Comparison of ENCODE assay signal across 6 worm cellular contexts in genomic region chrX:6551679-6552078, ce11.
TF ChIP-seq lines count a peak whose summit lies in the region.

No protein-coding gene starts in this region.

TF ChIP-seq in whole organism, L1 larva, 84 proteins besides CTCF, POLR2A, EP300 and RAD21:
- TF ChIP-seq lin-35 (GFP tag; optimal IDR thresholded peaks at IDR 0.05; lab: Kevin White, UChicago) (peak in 1 of 2 experiments; percentile 8), efl-3 (GFP tag; optimal IDR thresholded peaks at IDR 0.05; lab: Kevin White, UChicago) (no peak), ceh-90 (tag; optimal IDR thresholded peaks at IDR 0.05; lab: Kevin White, UChicago) (no peak), fkh-4 (tag; optimal IDR thresholded peaks at IDR 0.05; lab: Kevin White, UChicago; ENCODE audit: borderline replicate concordance) (no peak), elt-2 (tag; optimal IDR thresholded peaks at IDR 0.05; lab: Kevin White, UChicago) (peak; percentile 60), ama-1 (optimal IDR thresholded peaks at IDR 0.05; lab: Kevin White, UChicago) (no peak), nhr-20 (tag; optimal IDR thresholded peaks at IDR 0.05; lab: Kevin White, UChicago) (peak; percentile 6), zip-4 (GFP tag; optimal IDR thresholded peaks at IDR 0.05; lab: Kevin White, UChicago) (no peak), jun-1 (tag; optimal IDR thresholded peaks at IDR 0.05; lab: Kevin White, UChicago) (peak; percentile 1), fkh-10 (GFP tag; optimal IDR thresholded peaks at IDR 0.05; lab: Kevin White, UChicago) (no peak), fkh-8 (tag; optimal IDR thresholded peaks at IDR 0.05; lab: Kevin White, UChicago) (no peak), xbp-1 (tag; optimal IDR thresholded peaks at IDR 0.05; lab: Kevin White, UChicago) (no peak), lsy-2 (tag; optimal IDR thresholded peaks at IDR 0.05; lab: Kevin White, UChicago) (no peak)

TF ChIP-seq in whole organism, L2 larva, 48 proteins besides CTCF, POLR2A, EP300 and RAD21 (continues in another document):
- TF ChIP-seq unc-55 (GFP tag; optimal IDR thresholded peaks at IDR 0.05; lab: Kevin White, UChicago) (no peak), ceh-82 (tag; optimal IDR thresholded peaks at IDR 0.05; lab: Kevin White, UChicago) (no peak), sma-9 (GFP tag; optimal IDR thresholded peaks at IDR 0.05; lab: Kevin White, UChicago) (peak; percentile 57), sma-9 (tag; optimal IDR thresholded peaks at IDR 0.05; lab: Kevin White, UChicago) (no peak), sma-3 (GFP tag; optimal IDR thresholded peaks at IDR 0.05; lab: Kevin White, UChicago) (peak; percentile 39), elt-3 (tag; optimal IDR thresholded peaks at IDR 0.05; lab: Kevin White, UChicago) (no peak), nhr-6 (tag; optimal IDR thresholded peaks at IDR 0.05; lab: Kevin White, UChicago) (no peak), mab-5 (tag; optimal IDR thresholded peaks at IDR 0.05; lab: Kevin White, UChicago) (no peak), unc-39 (tag; optimal IDR thresholded peaks at IDR 0.05; lab: Kevin White, UChicago) (no peak), blmp-1 (tag; optimal IDR thresholded peaks at IDR 0.05; lab: Kevin White, UChicago; ENCODE audit: insufficient read depth) (no peak), ztf-4 (tag; optimal IDR thresholded peaks at IDR 0.05; lab: Kevin White, UChicago) (no peak), mdl-1 (tag; optimal IDR thresholded peaks at IDR 0.05; lab: Kevin White, UChicago) (no peak), fos-1 (tag; optimal IDR thresholded peaks at IDR 0.05; lab: Kevin White, UChicago) (peak; percentile 81), gmeb-1 (tag; optimal IDR thresholded peaks at IDR 0.05; lab: Kevin White, UChicago) (no peak), lin-11 (tag; optimal IDR thresholded peaks at IDR 0.05; lab: Kevin White, UChicago) (no peak), aly-2 (tag; optimal IDR thresholded peaks at IDR 0.05; lab: Kevin White, UChicago) (no peak), R02D3.7 (tag; optimal IDR thresholded peaks at IDR 0.05; lab: Kevin White, UChicago) (no peak)

TF ChIP-seq in whole organism, L3 larva, 47 proteins besides CTCF, POLR2A, EP300 and RAD21:
- no peak for TF ChIP-seq lsy-12 (tag; optimal IDR thresholded peaks at IDR 0.05; lab: Kevin White, UChicago)
- TF ChIP-seq ama-1 (optimal IDR thresholded peaks at IDR 0.05; lab: Kevin White, UChicago) = no peak
- no peak for TF ChIP-seq nhr-23 (tag; optimal IDR thresholded peaks at IDR 0.05; lab: Kevin White, UChicago)
- no peak for TF ChIP-seq lin-39 (tag; optimal IDR thresholded peaks at IDR 0.05; lab: Kevin White, UChicago)
- TF ChIP-seq elt-1 (tag; optimal IDR thresholded peaks at IDR 0.05; lab: Kevin White, UChicago) = no peak
- no peak for TF ChIP-seq nhr-25 (tag; optimal IDR thresholded peaks at IDR 0.05; lab: Kevin White, UChicago)
- TF ChIP-seq nhr-76 (tag; optimal IDR thresholded peaks at IDR 0.05; lab: Kevin White, UChicago) = no peak
- TF ChIP-seq fkh-10 (GFP tag; optimal IDR thresholded peaks at IDR 0.05; lab: Kevin White, UChicago) = no peak
- TF ChIP-seq egl-5 (tag; optimal IDR thresholded peaks at IDR 0.05; lab: Kevin White, UChicago) = no peak
- peak; percentile 90 for TF ChIP-seq elt-2 (tag; optimal IDR thresholded peaks at IDR 0.05; lab: Kevin White, UChicago)
- peak; percentile 71 for TF ChIP-seq pqm-1 (tag; optimal IDR thresholded peaks at IDR 0.05; lab: Kevin White, UChicago)
- peak; percentile 52 for TF ChIP-seq jun-1 (tag; optimal IDR thresholded peaks at IDR 0.05; lab: Kevin White, UChicago)
- no peak for TF ChIP-seq ceh-82 (tag; optimal IDR thresholded peaks at IDR 0.05; lab: Kevin White, UChicago)

TF ChIP-seq in whole organism, L4 larva, 104 proteins besides CTCF, POLR2A, EP300 and RAD21 (continues in another document):
- TF ChIP-seq dmd-6 (GFP tag; IDR thresholded peaks at IDR 0.05; lab: Robert Waterston, UW) (peak; percentile 60), hlh-11 (tag; optimal IDR thresholded peaks at IDR 0.05; lab: Kevin White, UChicago) (peak; percentile 59), F49E8.2 (tag; optimal IDR thresholded peaks at IDR 0.05; lab: Kevin White, UChicago; ENCODE audit: borderline replicate concordance) (no peak), arid-1 (GFP tag; conservative IDR thresholded peaks at IDR 0.05; lab: Robert Waterston, UW) (no peak), fkh-10 (GFP tag; optimal IDR thresholded peaks at IDR 0.05; lab: Kevin White, UChicago) (no peak), ZK546.5 (tag; optimal IDR thresholded peaks at IDR 0.05; lab: Kevin White, UChicago) (no peak), nhr-48 (tag; optimal IDR thresholded peaks at IDR 0.05; lab: Kevin White, UChicago) (no peak), D1046.2 (GFP tag; IDR thresholded peaks at IDR 0.05; lab: Robert Waterston, UW) (no peak), lin-39 (tag; optimal IDR thresholded peaks at IDR 0.05; lab: Kevin White, UChicago) (no peak), daf-16 (GFP tag; optimal IDR thresholded peaks at IDR 0.05; lab: Kevin White, UChicago) (no peak), daf-16 (tag; optimal IDR thresholded peaks at IDR 0.05; lab: Kevin White, UChicago) (peak; percentile 61), dve-1 (tag; optimal IDR thresholded peaks at IDR 0.05; lab: Kevin White, UChicago; ENCODE audit: insufficient read depth) (peak; percentile 44), nhr-25 (tag; optimal IDR thresholded peaks at IDR 0.05; lab: Kevin White, UChicago; ENCODE audit: borderline replicate concordance, insufficient read depth) (no peak), mxl-3 (GFP tag; optimal IDR thresholded peaks at IDR 0.05; lab: Kevin White, UChicago) (peak; percentile 36), nhr-10 (tag; optimal IDR thresholded peaks at IDR 0.05; lab: Kevin White, UChicago) (no peak), mes-2 (tag; optimal IDR thresholded peaks at IDR 0.05; lab: Kevin White, UChicago; ENCODE audit: poor library complexity, severe bottlenecking) (peak; percentile 17), tag-97 (GFP tag; IDR thresholded peaks at IDR 0.05; lab: Robert Waterston, UW) (no peak), ceh-20 (GFP tag; IDR thresholded peaks at IDR 0.05; lab: Robert Waterston, UW) (no peak)

TF ChIP-seq in whole organism, late embryonic, 69 proteins besides CTCF, POLR2A, EP300 and RAD21:
- TF ChIP-seq elt-2 (tag; optimal IDR thresholded peaks at IDR 0.05; lab: Kevin White, UChicago) (peak; percentile 83), pha-4 (tag; optimal IDR thresholded peaks at IDR 0.05; lab: Kevin White, UChicago) (no peak)
TF ChIP-seq in whole organism, late embryonic: peak in this region for 1.

TF ChIP-seq in whole organism, young adult, 124 proteins besides CTCF, POLR2A, EP300 and RAD21:
- no peak for TF ChIP-seq cebp-1 (GFP tag; IDR thresholded peaks at IDR 0.05; lab: Robert Waterston, UW)
- TF ChIP-seq cebp-1 (tag; optimal IDR thresholded peaks at IDR 0.05; lab: Kevin White, UChicago) = no peak
- TF ChIP-seq nhr-80 (tag; optimal IDR thresholded peaks at IDR 0.05; lab: Kevin White, UChicago) = peak; percentile 67
- no peak for TF ChIP-seq repo-1 (tag; optimal IDR thresholded peaks at IDR 0.05; lab: Kevin White, UChicago)
- TF ChIP-seq let-607 (tag; optimal IDR thresholded peaks at IDR 0.05; lab: Kevin White, UChicago) = peak in 1 of 2 experiments; percentile 21
- no peak for TF ChIP-seq atf-7 (tag; optimal IDR thresholded peaks at IDR 0.05; lab: Kevin White, UChicago)
- no peak for TF ChIP-seq unc-62 (GFP tag; optimal IDR thresholded peaks at IDR 0.05; lab: Kevin White, UChicago)
